Fruit fly (Drosophila melanogaster) whole organism, prepupa: ENCODE data around the gene CG7530.

Experiments
- CG11294 ChIP-seq: fragments of 200-800 bp; sonication (Bioruptor generic); IDR thresholded peaks from 2 replicates; pipeline ENCODE4 v1.3.6; 2022; ENCODE audit warnings: missing biosample characterization, missing genetic modification characterization
- CG11902 ChIP-seq: fragments of 200-800 bp; sonication (Bioruptor generic); optimal IDR thresholded peaks from 3 replicates; lab custom pipeline; 2016; ENCODE audit warnings: missing biosample characterization, missing genetic modification characterization
- CG15336 ChIP-seq: fragments of 200-800 bp; sonication (Bioruptor generic); IDR thresholded peaks from 2 replicates; pipeline ENCODE4 v1.3.6; 2022; ENCODE audit warnings: missing biosample characterization, missing genetic modification characterization
- CG3032 ChIP-seq: fragments of 200-800 bp; optimal IDR thresholded peaks from 2 replicates; lab custom pipeline; 2019; ENCODE audit warnings: missing biosample characterization, mild to moderate bottlenecking, missing genetic modification characterization, moderate library complexity
- CG34406 ChIP-seq: fragments of 200-800 bp; sonication (Bioruptor generic); optimal IDR thresholded peaks from 3 replicates; lab custom pipeline; 2016; ENCODE audit warnings: missing biosample characterization, missing genetic modification characterization
- CG4318 ChIP-seq: fragments of 200-800 bp; sonication (Bioruptor generic); optimal IDR thresholded peaks from 3 replicates; lab custom pipeline; 2017; ENCODE audit warnings: missing biosample characterization, mild to moderate bottlenecking, missing genetic modification characterization
- CG8119 ChIP-seq: fragments of 200-800 bp; sonication (Bioruptor generic); IDR thresholded peaks from 3 replicates; pipeline ENCODE4 v1.3.6; 2022; ENCODE audit warnings: missing biosample characterization, missing genetic modification characterization
- Ets21C ChIP-seq: fragments of 200-800 bp; sonication (Bioruptor generic); optimal IDR thresholded peaks from 3 replicates; lab custom pipeline; 2016; ENCODE audit warnings: missing biosample characterization, missing genetic modification characterization
- Gug ChIP-seq: fragments of 200-800 bp; sonication (Bioruptor generic); IDR thresholded peaks from 2 replicates; pipeline ENCODE4 v1.3.6; 2022; ENCODE audit warnings: missing biosample characterization, missing genetic modification characterization
- achi ChIP-seq: fragments of 200-800 bp; sonication (Bioruptor generic); optimal IDR thresholded peaks from 3 replicates; lab custom pipeline; 2016; ENCODE audit warnings: missing biosample characterization, missing genetic modification characterization
- dsx ChIP-seq: fragments of 200-800 bp; optimal IDR thresholded peaks from 3 replicates; lab custom pipeline; 2019; ENCODE audit warnings: missing biosample characterization, mild to moderate bottlenecking, missing genetic modification characterization, moderate library complexity; ENCODE audit not compliant: poor library complexity, severe bottlenecking
- fd59A ChIP-seq: fragments of 200-800 bp; sonication (Bioruptor generic); optimal IDR thresholded peaks from 2 replicates; lab custom pipeline; 2017; ENCODE audit warnings: missing biosample characterization, mild to moderate bottlenecking, missing genetic modification characterization, missing genetic modification reagents
- salr ChIP-seq, 2 experiments: fragments of 200-800 bp; sonication (Bioruptor generic); optimal IDR thresholded peaks; 3 replicates each; lab custom pipeline; 2016 to 2018; ENCODE audit warnings: missing biosample characterization in 2 of 2, missing genetic modification characterization in 2 of 2, mild to moderate bottlenecking in 1 of 2
- spab ChIP-seq: fragments of 200-800 bp; sonication (Bioruptor generic); optimal IDR thresholded peaks from 2 replicates; lab custom pipeline; 2017; ENCODE audit warnings: missing biosample characterization, mild to moderate bottlenecking, missing genetic modification characterization, missing genetic modification reagents

DNA sequence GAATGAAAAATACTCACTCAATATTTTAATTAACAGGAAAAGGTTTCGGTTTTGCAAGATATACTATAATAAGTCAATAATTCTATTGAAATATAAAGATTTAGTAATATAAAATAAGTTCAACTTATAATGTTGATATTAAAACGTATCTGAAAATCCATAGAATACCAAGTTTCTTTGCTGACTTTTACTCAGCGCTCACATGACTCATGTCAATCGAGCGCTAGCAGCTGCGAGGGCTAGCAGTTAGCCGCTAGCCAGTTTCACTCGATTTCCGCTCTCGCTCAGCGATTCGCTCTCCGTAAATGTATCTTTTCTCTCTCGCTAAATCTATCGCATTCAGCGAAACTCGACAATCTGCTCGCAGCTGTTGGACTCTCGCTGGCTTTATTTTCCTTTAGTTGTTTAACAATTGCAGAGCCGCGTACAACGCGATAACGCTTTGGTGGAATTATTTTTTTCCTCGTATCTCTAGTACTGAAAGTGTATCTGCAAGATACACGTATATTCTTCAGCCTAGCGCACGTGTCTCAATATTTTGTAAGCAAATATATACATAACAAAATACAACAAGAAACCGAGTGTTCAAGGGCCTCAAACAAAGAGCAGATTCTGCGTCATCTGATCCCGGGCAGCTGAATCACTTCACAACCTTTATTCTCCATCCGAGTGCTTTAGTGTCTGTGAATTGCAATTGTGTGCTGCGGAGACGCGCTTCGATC, 17.9 kb upstream of the CG7530 start:
- TF ChIP-seq CG11902 (GFP tag; lab: Kevin White, UChicago), result no peak
- no peak for TF ChIP-seq CG4318
- peak; percentile 64 for TF ChIP-seq spab
- TF ChIP-seq CG11294, result no peak; the same call in 1 of the 2 replicates
- TF ChIP-seq achi (GFP tag; lab: Kevin White, UChicago), result peak; percentile 33
- TF ChIP-seq CG3032, result peak; percentile 44
- TF ChIP-seq Gug, result no peak
- peak; percentile 38; the same call in 1 of the 3 replicates for TF ChIP-seq CG8119
- peak; percentile 60; the same call in 1 of the 2 replicates for TF ChIP-seq CG15336
- no peak for TF ChIP-seq Ets21C (GFP tag; lab: Kevin White, UChicago)
- TF ChIP-seq CG34406 (GFP tag; lab: Kevin White, UChicago), result peak; percentile 45
- peak in 1 of 2 experiments; percentile 41 for TF ChIP-seq salr (GFP tag; optimal IDR thresholded peaks at IDR 0.05; lab: Kevin White, UChicago)
- no peak for TF ChIP-seq fd59A (GFP tag; lab: Kevin White, UChicago)
- TF ChIP-seq dsx (GFP tag; lab: Kevin White, UChicago), result peak; percentile 79
